Worm (Caenorhabditis elegans): ENCODE measurements around the gene F09E5.12.

The F09E5.12 gene

ce11 chrII:5336660-5337494, 33.7 kb downstream of the F09E5.12 start (continued):
- TF ChIP-seq eyg-1 (tag; optimal IDR thresholded peaks at IDR 0.05): no peak
- no peak for TF ChIP-seq ceh-22 (tag; optimal IDR thresholded peaks at IDR 0.05)
- no peak for TF ChIP-seq ceh-14 (tag; optimal IDR thresholded peaks at IDR 0.05)
- TF ChIP-seq lim-6 (tag; optimal IDR thresholded peaks at IDR 0.05): no peak
- TF ChIP-seq fkh-6 (tag; optimal IDR thresholded peaks at IDR 0.05): no peak
- no peak for TF ChIP-seq zip-5 (tag; optimal IDR thresholded peaks at IDR 0.05)
- TF ChIP-seq fax-1 (tag; optimal IDR thresholded peaks at IDR 0.05): no peak
- no peak for TF ChIP-seq pax-1 (tag; optimal IDR thresholded peaks at IDR 0.05)
- no peak for TF ChIP-seq ceh-9 (tag; optimal IDR thresholded peaks at IDR 0.05)
- peak; percentile 71 for TF ChIP-seq ceh-18 (tag; optimal IDR thresholded peaks at IDR 0.05)
- no peak for TF ChIP-seq ets-4 (tag; optimal IDR thresholded peaks at IDR 0.05)
- TF ChIP-seq sdc-2 (tag; optimal IDR thresholded peaks at IDR 0.05): no peak
- TF ChIP-seq ceh-45 (GFP tag; IDR thresholded peaks at IDR 0.05): no peak
- TF ChIP-seq fkh-10 (GFP tag; optimal IDR thresholded peaks at IDR 0.05): no peak
- TF ChIP-seq F13H6.1 (tag; optimal IDR thresholded peaks at IDR 0.05): peak; percentile 28
- no peak for TF ChIP-seq K02D7.2 (tag; optimal IDR thresholded peaks at IDR 0.05)
- peak; percentile 54 for TF ChIP-seq nfya-1 (tag; optimal IDR thresholded peaks at IDR 0.05)
- no peak for TF ChIP-seq ceh-19 (GFP tag; optimal IDR thresholded peaks at IDR 0.05)
- TF ChIP-seq gmeb-2 (tag; optimal IDR thresholded peaks at IDR 0.05): no peak
- TF ChIP-seq elt-2 (tag; optimal IDR thresholded peaks at IDR 0.05): peak; percentile 64
- TF ChIP-seq sox-2 (GFP tag; IDR thresholded peaks at IDR 0.05): no peak
- TF ChIP-seq ceh-34 (tag; optimal IDR thresholded peaks at IDR 0.05): peak; percentile 33
- no peak for TF ChIP-seq pha-2 (tag; optimal IDR thresholded peaks at IDR 0.05)
- TF ChIP-seq ceh-24 (tag; optimal IDR thresholded peaks at IDR 0.05): no peak
- TF ChIP-seq madf-2 (tag; optimal IDR thresholded peaks at IDR 0.05): no peak
- no peak for TF ChIP-seq tbx-7 (tag; optimal IDR thresholded peaks at IDR 0.05)
- no peak for TF ChIP-seq nhr-232 (tag; optimal IDR thresholded peaks at IDR 0.05)
- TF ChIP-seq mec-3 (tag; optimal IDR thresholded peaks at IDR 0.05; ENCODE audit: borderline replicate concordance): no peak
- no peak for TF ChIP-seq rnt-1 (tag; optimal IDR thresholded peaks at IDR 0.05)
- TF ChIP-seq C08G9.2 (tag; optimal IDR thresholded peaks at IDR 0.05): no peak
- no peak for TF ChIP-seq ztf-16 (tag; optimal IDR thresholded peaks at IDR 0.05)
- no peak for TF ChIP-seq ref-2 (tag; optimal IDR thresholded peaks at IDR 0.05)
- no peak for TF ChIP-seq elt-4 (tag; optimal IDR thresholded peaks at IDR 0.05)
- TF ChIP-seq sox-4 (tag; optimal IDR thresholded peaks at IDR 0.05): no peak
- TF ChIP-seq dve-1 (tag; optimal IDR thresholded peaks at IDR 0.05): no peak
- no peak for TF ChIP-seq unc-3 (GFP tag; conservative IDR thresholded peaks at IDR 0.05)
- no peak for TF ChIP-seq unc-3 (tag; optimal IDR thresholded peaks at IDR 0.05)
- TF ChIP-seq hlh-15 (tag; optimal IDR thresholded peaks at IDR 0.05): no peak
- TF ChIP-seq hlh-8 (tag; optimal IDR thresholded peaks at IDR 0.05): no peak
- peak; percentile 35 for TF ChIP-seq unc-55 (GFP tag; optimal IDR thresholded peaks at IDR 0.05)
- TF ChIP-seq npax-4 (tag; optimal IDR thresholded peaks at IDR 0.05): no peak
- no peak for TF ChIP-seq pha-4 (tag; optimal IDR thresholded peaks at IDR 0.05)
- no peak for TF ChIP-seq dmd-4 (tag; optimal IDR thresholded peaks at IDR 0.05; ENCODE audit: borderline replicate concordance)
- TF ChIP-seq pag-3 (tag; optimal IDR thresholded peaks at IDR 0.05; ENCODE audit: borderline replicate concordance): no peak
- TF ChIP-seq C38D4.7 (GFP tag; optimal IDR thresholded peaks at IDR 0.05): no peak
- TF ChIP-seq hlh-30 (tag; optimal IDR thresholded peaks at IDR 0.05; ENCODE audit: insufficient read depth): no peak
- TF ChIP-seq ama-1 (optimal IDR thresholded peaks at IDR 0.05): peak; percentile 15
- peak; percentile 62 for TF ChIP-seq ceh-31 (tag; optimal IDR thresholded peaks at IDR 0.05)
- no peak for TF ChIP-seq ceh-30 (tag; optimal IDR thresholded peaks at IDR 0.05)

All from whole organism, late embryonic.